Worm (Caenorhabditis elegans) whole organism, L4 larva: ENCODE measurements around the gene C27B7.7.

Experiments
- F37D6.2 ChIP-seq: sonication (generic microtip); optimal IDR thresholded peaks from 2 replicates; lab custom pipeline; 2016; ENCODE audit warnings: mild to moderate bottlenecking, missing genetic modification characterization, missing compliant biosample characterization
- ZK546.5 ChIP-seq, 2 experiments: sonication (generic microtip); optimal IDR thresholded peaks; 2 replicates each; lab custom pipeline; 2017; ENCODE audit warnings: missing biosample characterization in 2 of 2, missing genetic modification characterization in 2 of 2
- attf-4 ChIP-seq: sonication (generic microtip); optimal IDR thresholded peaks from 3 replicates; lab custom pipeline; 2017; ENCODE audit warnings: missing biosample characterization, missing genetic modification characterization
- ceh-20 ChIP-seq: fragments of 200-800 bp; sonication (Bioruptor generic); IDR thresholded peaks from 2 replicates; pipeline ENCODE4 v1.3.6; 2022; ENCODE audit warnings: missing genetic modification reagents, missing genetic modification characterization, missing compliant biosample characterization
- ceh-32 ChIP-seq: sonication (generic microtip); optimal IDR thresholded peaks from 2 replicates; lab custom pipeline; 2016; ENCODE audit warnings: mild to moderate bottlenecking, missing genetic modification characterization, missing compliant biosample characterization; ENCODE audit not compliant: poor library complexity
- ceh-44 ChIP-seq: fragments of 200-800 bp; sonication (Bioruptor generic); IDR thresholded peaks from 2 replicates; pipeline ENCODE4 v1.3.6; 2022; ENCODE audit warnings: missing genetic modification reagents, missing genetic modification characterization, missing compliant biosample characterization
- ces-1 ChIP-seq: fragments of 150-350 bp; sonication (generic microtip); optimal IDR thresholded peaks from 4 replicates; lab custom pipeline; 2014; ENCODE audit warnings: missing biosample characterization, missing genetic modification reagents, missing genetic modification characterization
- cey-2 ChIP-seq: sonication (generic microtip); optimal IDR thresholded peaks from 3 replicates; lab custom pipeline; 2017; ENCODE audit warnings: missing genetic modification characterization, mild to moderate bottlenecking, missing compliant biosample characterization, antibody characterized with exemption, borderline replicate concordance; ENCODE audit not compliant: insufficient read depth
- ctbp-1 ChIP-seq: fragments of 200-800 bp; sonication (Bioruptor generic); IDR thresholded peaks from 2 replicates; pipeline ENCODE4 v1.3.6; 2022; ENCODE audit warnings: missing genetic modification reagents, missing genetic modification characterization, missing compliant biosample characterization
- daf-12 ChIP-seq: fragments of 150-350 bp; optimal IDR thresholded peaks from 2 replicates; lab custom pipeline; 2014; ENCODE audit warnings: missing biosample characterization, missing genetic modification reagents, missing genetic modification characterization
- daf-16 ChIP-seq, 3 experiments: sonication (generic microtip); optimal IDR thresholded peaks; 2 replicates each; lab custom pipeline; 2016 to 2017; ENCODE audit warnings: missing genetic modification characterization in 3 of 3, missing genetic modification reagents in 3 of 3, mild to moderate bottlenecking in 2 of 3, missing compliant biosample characterization in 2 of 3, missing biosample characterization in 1 of 3, moderate library complexity in 1 of 3
- daf-19 ChIP-seq: fragments of 200-800 bp; sonication (Bioruptor generic); conservative IDR thresholded peaks from 2 replicates; pipeline ENCODE4 v1.3.6; 2022; ENCODE audit warnings: missing genetic modification characterization, missing compliant biosample characterization
- dpl-1 ChIP-seq: fragments of 150-350 bp; optimal IDR thresholded peaks from 2 replicates; lab custom pipeline; 2014; ENCODE audit warnings: missing biosample characterization, missing genetic modification reagents, missing genetic modification characterization
- dve-1 ChIP-seq: sonication (generic microtip); optimal IDR thresholded peaks from 2 replicates; lab custom pipeline; 2017; ENCODE audit warnings: antibody characterized with exemption, mild to moderate bottlenecking, missing genetic modification characterization, missing compliant biosample characterization; ENCODE audit not compliant: insufficient read depth
- hmg-1.1 ChIP-seq: fragments of 200-800 bp; sonication (Bioruptor generic); IDR thresholded peaks from 2 replicates; pipeline ENCODE4 v1.3.6; 2022; ENCODE audit warnings: missing genetic modification reagents, missing genetic modification characterization, missing compliant biosample characterization
- lim-7 ChIP-seq: fragments of 200-800 bp; sonication (Bioruptor generic); IDR thresholded peaks from 2 replicates; pipeline ENCODE4 v1.3.6; 2022; ENCODE audit warnings: missing genetic modification characterization, missing compliant biosample characterization
- lin-38 ChIP-seq: fragments of 200-800 bp; sonication (Bioruptor generic); IDR thresholded peaks from 2 replicates; pipeline ENCODE4 v1.3.6; 2022; ENCODE audit warnings: missing genetic modification reagents, missing genetic modification characterization, missing compliant biosample characterization
- madf-9 ChIP-seq: fragments of 200-800 bp; sonication (Bioruptor generic); conservative IDR thresholded peaks from 2 replicates; pipeline ENCODE4 v1.3.6; 2022; ENCODE audit warnings: missing genetic modification reagents, missing genetic modification characterization, missing compliant biosample characterization
- mes-2 ChIP-seq: sonication (generic microtip); optimal IDR thresholded peaks from 2 replicates; lab custom pipeline; 2016; ENCODE audit warnings: missing genotype, mild to moderate bottlenecking, missing genetic modification characterization, missing compliant biosample characterization; ENCODE audit not compliant: poor library complexity, severe bottlenecking
- nhr-102 ChIP-seq: sonication (generic microtip); optimal IDR thresholded peaks from 2 replicates; lab custom pipeline; 2016; ENCODE audit warnings: mild to moderate bottlenecking, missing genetic modification characterization, moderate library complexity, missing compliant biosample characterization
- nhr-28 ChIP-seq: fragments of 150-350 bp; optimal IDR thresholded peaks from 2 replicates; lab custom pipeline; 2014; ENCODE audit warnings: missing biosample characterization, missing genetic modification characterization
- nhr-41 ChIP-seq: fragments of 200-800 bp; sonication (Bioruptor generic); IDR thresholded peaks from 2 replicates; pipeline ENCODE4 v1.3.6; 2022; ENCODE audit warnings: missing genetic modification reagents, missing genetic modification characterization, missing compliant biosample characterization
- nhr-42 ChIP-seq: fragments of 200-800 bp; sonication (Bioruptor generic); IDR thresholded peaks from 2 replicates; pipeline ENCODE4 v1.3.6; 2022; ENCODE audit warnings: missing genetic modification characterization, missing compliant biosample characterization
- nhr-6 ChIP-seq: fragments of 150-350 bp; optimal IDR thresholded peaks from 2 replicates; lab custom pipeline; 2014; ENCODE audit warnings: missing biosample characterization, missing genetic modification characterization
- nhr-77 ChIP-seq: fragments of 150-350 bp; optimal IDR thresholded peaks from 2 replicates; lab custom pipeline; 2014; ENCODE audit warnings: missing biosample characterization, missing genetic modification characterization
- pqm-1 ChIP-seq: sonication (generic microtip); optimal IDR thresholded peaks from 2 replicates; lab custom pipeline; 2017; ENCODE audit warnings: missing biosample characterization, missing genetic modification characterization
- set-16 ChIP-seq: fragments of 200-800 bp; sonication (Bioruptor generic); IDR thresholded peaks from 2 replicates; pipeline ENCODE4 v1.3.6; 2022; ENCODE audit warnings: missing genetic modification reagents, missing genetic modification characterization, missing compliant biosample characterization
- spr-1 ChIP-seq: sonication (generic microtip); optimal IDR thresholded peaks from 2 replicates; lab custom pipeline; 2016; ENCODE audit warnings: mild to moderate bottlenecking, missing genetic modification characterization, missing compliant biosample characterization
- spr-3 ChIP-seq: fragments of 200-800 bp; sonication (Bioruptor generic); optimal IDR thresholded peaks from 2 replicates; lab custom pipeline; 2018; ENCODE audit warnings: mild to moderate bottlenecking, missing genetic modification characterization, missing compliant biosample characterization
- tag-97 ChIP-seq: fragments of 200-800 bp; sonication (Bioruptor generic); IDR thresholded peaks from 2 replicates; pipeline ENCODE4 v1.3.6; 2022; ENCODE audit warnings: missing genetic modification characterization, missing compliant biosample characterization
- unc-62 ChIP-seq, 3 experiments: fragments of 150-350 bp in 1 of 3; sonication (generic microtip); optimal IDR thresholded peaks in 2 of 3; peaks in 1 of 3; 1 replicate in 1 of 3; 2 replicates in 2 of 3; lab custom pipeline; 2014 to 2017; ENCODE audit warnings: missing biosample characterization in 3 of 3, missing genetic modification characterization in 3 of 3, missing genetic modification reagents in 3 of 3, missing genotype in 1 of 3
- zag-1 ChIP-seq: fragments of 150-350 bp; optimal IDR thresholded peaks from 2 replicates; lab custom pipeline; 2014; ENCODE audit warnings: missing biosample characterization, missing genetic modification characterization

C27B7.7 gene

DNA sequence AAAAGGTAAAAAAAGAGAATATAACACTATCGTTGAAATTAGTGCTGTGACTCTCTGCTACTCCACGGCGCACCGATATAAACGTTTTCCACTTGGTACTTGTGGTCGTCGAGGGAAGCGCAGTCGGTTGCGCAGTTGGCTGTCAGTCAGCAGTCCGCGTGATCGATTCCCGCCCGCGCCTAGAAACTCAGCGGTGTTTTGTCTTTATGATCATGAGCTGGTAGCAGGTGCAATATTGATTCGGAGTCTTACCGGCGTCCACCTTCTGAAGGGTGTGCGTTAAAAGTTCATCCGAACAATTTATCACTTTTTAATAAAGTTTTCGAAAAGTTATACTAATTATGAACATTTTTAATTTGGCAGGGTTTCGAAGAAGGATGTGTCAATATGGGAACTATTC lies 20.2 kb downstream of the C27B7.7 start (continued):
- TF ChIP-seq cey-2 (tag; lab: Kevin White, UChicago) (peak; percentile 60), set-16 (GFP tag; lab: Robert Waterston, UW) (peak; percentile 80; the same call in 1 of the 2 replicates), spr-3 (GFP tag; lab: Kevin White, UChicago) (peak; percentile 83), nhr-77 (tag; lab: Kevin White, UChicago) (peak; percentile 26), dpl-1 (GFP tag; lab: Kevin White, UChicago) (peak; percentile 40), tag-97 (no peak), ceh-44 (GFP tag; lab: Robert Waterston, UW) (peak; percentile 94), dve-1 (tag; lab: Kevin White, UChicago) (peak; percentile 90), daf-12 (tag; lab: Kevin White, UChicago) (no peak), ctbp-1 (peak; percentile 89), nhr-42 (GFP tag; lab: Robert Waterston, UW) (peak; percentile 77; the same call in 1 of the 2 replicates), nhr-102 (tag; lab: Kevin White, UChicago) (peak; percentile 87), nhr-6 (tag; lab: Kevin White, UChicago) (peak; percentile 88), lin-38 (peak; percentile 85), mes-2 (tag; lab: Kevin White, UChicago) (peak; percentile 89), nhr-28 (tag; lab: Kevin White, UChicago) (peak; percentile 26), lim-7 (GFP tag; lab: Robert Waterston, UW) (peak; percentile 98), daf-19 (GFP tag; lab: Robert Waterston, UW) (0 out of 2 replicates have a peak, but pooled peaks have one; percentile 9), ceh-32 (no peak), zag-1 (tag; lab: Kevin White, UChicago) (peak; percentile 16), hmg-1.1 (GFP tag; lab: Robert Waterston, UW) (peak; percentile 84), ceh-20 (GFP tag; lab: Robert Waterston, UW) (peak; percentile 84), ZK546.5 (tag; optimal IDR thresholded peaks at IDR 0.05; lab: Kevin White, UChicago) (no peak), F37D6.2 (tag; lab: Kevin White, UChicago) (peak; percentile 59), attf-4 (tag; lab: Kevin White, UChicago) (no peak), spr-1 (tag; lab: Kevin White, UChicago) (peak; percentile 80), nhr-41 (GFP tag; lab: Robert Waterston, UW) (peak; percentile 87)

DNA sequence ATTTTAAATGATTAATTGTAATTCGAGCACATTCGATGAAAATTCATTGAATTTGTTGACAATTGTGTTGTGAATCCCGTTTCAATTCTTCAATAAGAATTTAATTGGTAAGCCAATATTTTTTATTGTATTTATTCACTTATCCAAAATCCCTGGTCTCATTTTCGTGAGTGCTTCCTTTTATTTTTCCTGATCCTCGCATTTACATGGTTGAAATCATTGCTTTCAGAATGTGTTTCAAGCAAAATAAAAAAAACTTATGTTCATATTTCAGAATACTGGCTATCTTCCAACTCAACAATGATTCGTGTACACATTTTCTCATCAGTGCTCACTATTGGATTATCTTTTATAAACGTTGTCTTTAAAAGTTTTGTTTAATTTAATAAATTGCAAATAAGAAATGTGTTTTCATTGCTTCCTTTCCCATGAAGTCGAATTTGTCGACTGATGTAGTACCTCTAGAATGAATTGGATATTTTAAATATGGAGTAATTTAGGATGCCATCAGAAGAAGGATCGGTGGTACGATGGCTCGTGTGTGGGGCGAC lies 23.2 kb downstream of the C27B7.7 start, which contains the start of the genes D1046.18 and slc-25A26:
Gene D1046.18 (plus strand): TSS at position 301 of the 551 bp plus-strand sequence.
Gene slc-25A26 (plus strand): TSS at position 501 of the 551 bp plus-strand sequence.
- TF ChIP-seq unc-62 (GFP tag; optimal IDR thresholded peaks at IDR 0.05 in 1 of 2; lab: Kevin White, UChicago) (peak in 1 of 2 experiments; percentile 38), unc-62 (tag; optimal IDR thresholded peaks at IDR 0.05; lab: Kevin White, UChicago) (no peak), daf-16 (GFP tag; optimal IDR thresholded peaks at IDR 0.05; lab: Kevin White, UChicago) (no peak), daf-16 (tag; optimal IDR thresholded peaks at IDR 0.05; lab: Kevin White, UChicago) (no peak)
- TF ChIP-seq, all 104 proteins: peak for 1

DNA sequence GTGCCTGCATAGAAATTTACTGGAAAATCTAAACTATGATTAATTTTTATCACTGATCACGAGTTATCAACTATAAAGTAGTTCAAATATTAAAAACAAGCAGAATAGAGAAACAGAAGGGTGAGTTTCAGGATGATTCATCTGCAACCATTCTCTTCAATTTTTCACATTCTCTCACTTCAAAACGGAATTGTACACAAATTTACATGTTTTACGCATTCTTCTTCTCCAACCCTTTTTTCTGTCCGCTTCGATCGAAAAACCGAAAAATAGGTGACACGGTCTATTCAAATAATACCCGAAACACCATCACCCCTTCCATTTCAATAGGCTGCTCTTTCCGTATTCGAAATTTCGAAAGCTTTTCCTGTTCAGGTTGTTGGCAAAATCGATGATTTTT lies 26.7 kb downstream of the C27B7.7 start, which contains the start of gene D1046.4:
Gene D1046.4 (plus strand): TSS at position 301 of the 400 bp plus-strand sequence.
- TF ChIP-seq ceh-44 (GFP tag; lab: Robert Waterston, UW): no peak
- no peak for TF ChIP-seq madf-9 (GFP tag; lab: Robert Waterston, UW)
- no peak for TF ChIP-seq tag-97

DNA sequence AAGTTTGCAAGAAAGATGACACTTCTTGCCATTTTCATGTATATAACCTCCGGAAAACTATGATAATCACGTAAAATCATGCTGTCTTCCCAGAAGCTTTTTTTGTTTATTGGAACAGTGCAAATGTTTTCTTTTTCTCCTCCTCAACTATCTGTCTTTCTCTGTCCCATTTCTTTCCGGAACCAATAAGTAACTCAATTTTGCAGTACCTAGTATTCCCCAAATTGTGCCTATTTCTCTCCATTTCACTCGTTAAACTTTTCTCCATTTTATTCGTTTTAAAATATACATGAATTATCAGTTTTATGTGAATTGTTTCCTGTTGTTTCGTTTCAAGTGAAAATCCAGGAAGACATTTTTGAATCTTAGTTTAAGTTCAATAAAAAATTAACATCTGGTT lies 36.6 kb downstream of the C27B7.7 start:
- TF ChIP-seq pqm-1 (tag; lab: Kevin White, UChicago): no peak
- peak; percentile 74 for TF ChIP-seq ces-1 (GFP tag; lab: Kevin White, UChicago)
